Fruit fly (Drosophila melanogaster): ENCODE results near the gene Pbp95.

The Pbp95 gene

DNA sequence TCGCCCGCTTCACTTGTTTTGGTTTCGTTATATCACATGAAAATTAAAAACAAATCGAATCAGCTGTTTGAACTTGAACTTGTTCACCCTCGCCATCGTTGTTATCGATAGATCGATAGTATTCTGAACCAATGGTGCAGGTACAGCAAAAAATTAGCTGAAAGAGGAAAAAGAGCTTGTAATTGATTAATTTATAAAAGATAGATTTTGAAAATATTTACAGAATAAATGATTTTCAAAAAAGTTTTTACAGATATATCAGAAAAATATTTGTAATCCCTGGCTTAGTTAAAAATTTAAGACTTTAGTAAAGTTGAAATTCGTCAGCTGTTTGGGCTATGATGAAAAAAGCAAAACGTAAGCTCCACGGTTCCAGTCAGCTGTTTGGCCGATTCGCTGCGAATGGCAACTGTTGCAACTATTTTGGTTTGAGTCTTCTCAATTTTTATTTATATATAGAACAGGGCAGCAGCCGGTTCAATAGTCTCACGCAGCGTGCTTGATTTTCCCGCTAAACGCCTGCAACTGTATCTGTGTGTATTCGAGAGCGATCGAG, 19.4 kb downstream of the Pbp95 start, which contains the start of the genes CG11035 and unc-45:
Gene CG11035 (minus strand): TSS at position 87 of the 556 bp plus-strand sequence.
Gene unc-45 (plus strand): TSS at position 379 of the 556 bp plus-strand sequence.
- TF ChIP-seq CG6163 (GFP tag; IDR thresholded peaks at IDR 0.05) (0 out of 3 replicates have a peak, but pooled peaks have one; percentile 25), CG8119 (GFP tag; IDR thresholded peaks at IDR 0.05) (no peak), CG32006 (GFP tag; optimal IDR thresholded peaks at IDR 0.05) (peak; percentile 28), Sox102F (GFP tag; optimal IDR thresholded peaks at IDR 0.05) (no peak), Met (GFP tag; optimal IDR thresholded peaks at IDR 0.05) (peak; percentile 11), Hr38 (GFP tag; optimal IDR thresholded peaks at IDR 0.05) (no peak), CG10631 (GFP tag; optimal IDR thresholded peaks at IDR 0.05) (no peak), CG9139 (GFP tag; optimal IDR thresholded peaks at IDR 0.05) (no peak), Blimp-1 (GFP tag; optimal IDR thresholded peaks at IDR 0.05) (no peak), fd85E (GFP tag; optimal IDR thresholded peaks at IDR 0.05) (no peak), CG31627 (GFP tag; optimal IDR thresholded peaks at IDR 0.05) (peak; percentile 8), achi (GFP tag; optimal IDR thresholded peaks at IDR 0.05) (peak; percentile 26), CG34406 (GFP tag; optimal IDR thresholded peaks at IDR 0.05) (no peak), CG6276 (GFP tag; optimal IDR thresholded peaks at IDR 0.05) (no peak), Eip78C (GFP tag) (peak; percentile 83), CG3032 (tag; optimal IDR thresholded peaks at IDR 0.05) (peak; percentile 46), Sox14 (GFP tag; optimal IDR thresholded peaks at IDR 0.05) (peak; percentile 20), Ets96B (tag; optimal IDR thresholded peaks at IDR 0.05) (peak; percentile 37), CG6792 (GFP tag; optimal IDR thresholded peaks at IDR 0.05) (no peak), Eip93F (GFP tag; optimal IDR thresholded peaks at IDR 0.05) (no peak), vri (GFP tag; optimal IDR thresholded peaks at IDR 0.05) (peak; percentile 58), cyc (GFP tag; optimal IDR thresholded peaks at IDR 0.05) (peak; percentile 28), topi (GFP tag; optimal IDR thresholded peaks at IDR 0.05) (peak; percentile 43), CG11902 (GFP tag; optimal IDR thresholded peaks at IDR 0.05) (no peak), Smox (GFP tag; optimal IDR thresholded peaks at IDR 0.05) (peak; percentile 31), OdsH (GFP tag; optimal IDR thresholded peaks at IDR 0.05) (peak; percentile 6), CG4318 (GFP tag; optimal IDR thresholded peaks at IDR 0.05) (no peak), svp (GFP tag) (peak; percentile 98), CG11762 (GFP tag; optimal IDR thresholded peaks at IDR 0.05; ENCODE audit: insufficient read depth) (no peak), Gug (GFP tag; IDR thresholded peaks at IDR 0.05) (peak; percentile 9; the same call in 1 of the 2 replicates), CG3919 (GFP tag; optimal IDR thresholded peaks at IDR 0.05) (peak; percentile 37), Eip75B (GFP tag; optimal IDR thresholded peaks at IDR 0.05) (peak; percentile 36), eg (GFP tag; IDR thresholded peaks at IDR 0.05) (peak; percentile 64), esn (GFP tag; optimal IDR thresholded peaks at IDR 0.05) (peak; percentile 43), CG15336 (GFP tag; IDR thresholded peaks at IDR 0.05) (no peak), Hr4 (GFP tag; optimal IDR thresholded peaks at IDR 0.05) (peak; percentile 45), dsx (GFP tag; optimal IDR thresholded peaks at IDR 0.05; ENCODE audit: poor library complexity, severe bottlenecking) (peak; percentile 68), dac (GFP tag; optimal IDR thresholded peaks at IDR 0.05) (no peak), lz (GFP tag; optimal IDR thresholded peaks at IDR 0.05) (peak; percentile 28), ss (GFP tag; optimal IDR thresholded peaks at IDR 0.05) (peak; percentile 9 to 33), CG10669 (GFP tag; optimal IDR thresholded peaks at IDR 0.05) (peak; percentile 5), Lpt (GFP tag; optimal IDR thresholded peaks at IDR 0.05) (no peak), pdm3 (GFP tag; optimal IDR thresholded peaks at IDR 0.05) (peak; percentile 42)
